Fruit fly (Drosophila melanogaster): Measurements from ENCODE around the gene temp.

The temp gene

dm6 chrX:2301069-2301508 lies 38.8 kb upstream of the temp start:
- peak; percentile 95 for TF ChIP-seq Dif (GFP tag; optimal IDR thresholded peaks at IDR 0.05; ENCODE audit: partially characterized antibody)
- peak; percentile 83 for TF ChIP-seq Vsx2 (GFP tag; optimal IDR thresholded peaks at IDR 0.05; ENCODE audit: partially characterized antibody)
- peak; percentile 90 to 95 for TF ChIP-seq dl (GFP tag; optimal IDR thresholded peaks at IDR 0.05; ENCODE audit: insufficient read depth in 1 of 2, partially characterized antibody in 2 of 2)
- no peak for TF ChIP-seq CG32264 (GFP tag; optimal IDR thresholded peaks at IDR 0.05)
- no peak for TF ChIP-seq CrebA (GFP tag; optimal IDR thresholded peaks at IDR 0.05; ENCODE audit: borderline replicate concordance)
- no peak for TF ChIP-seq Hr78 (GFP tag; optimal IDR thresholded peaks at IDR 0.05)
- no peak for TF ChIP-seq tai (GFP tag; optimal IDR thresholded peaks at IDR 0.05)
- peak; percentile 69 for TF ChIP-seq OdsH (GFP tag; optimal IDR thresholded peaks at IDR 0.05)
- TF ChIP-seq N (GFP tag; optimal IDR thresholded peaks at IDR 0.05): no peak
- peak; percentile 64 for TF ChIP-seq ey (GFP tag; optimal IDR thresholded peaks at IDR 0.05)
- TF ChIP-seq brk (GFP tag; optimal IDR thresholded peaks at IDR 0.05): no peak
- TF ChIP-seq sv (GFP tag; optimal IDR thresholded peaks at IDR 0.05): no peak
- TF ChIP-seq Myc (optimal IDR thresholded peaks at IDR 0.05): no peak
- TF ChIP-seq foxo (GFP tag; optimal IDR thresholded peaks at IDR 0.05): peak in 1 of 2 experiments; percentile 70
- no peak for TF ChIP-seq jim (GFP tag; optimal IDR thresholded peaks at IDR 0.05)
- TF ChIP-seq CG9705 (GFP tag; optimal IDR thresholded peaks at IDR 0.05): peak; percentile 57
- no peak for TF ChIP-seq sage (GFP tag; optimal IDR thresholded peaks at IDR 0.05)
- TF ChIP-seq woc (GFP tag; optimal IDR thresholded peaks at IDR 0.05): no peak
- TF ChIP-seq br (GFP tag; optimal IDR thresholded peaks at IDR 0.05): peak; percentile 9
- TF ChIP-seq HLH106 (tag; optimal IDR thresholded peaks at IDR 0.05): peak; percentile 79
- peak; percentile 72 for TF ChIP-seq fru (GFP tag; optimal IDR thresholded peaks at IDR 0.05)
- TF ChIP-seq Hnf4 (GFP tag; optimal IDR thresholded peaks at IDR 0.05): no peak
- TF ChIP-seq h (GFP tag; optimal IDR thresholded peaks at IDR 0.05): peak; percentile 40
- TF ChIP-seq Jra (GFP tag; optimal IDR thresholded peaks at IDR 0.05): no peak
- TF ChIP-seq Rel (GFP tag; optimal IDR thresholded peaks at IDR 0.05): no peak
- TF ChIP-seq Rel (tag; optimal IDR thresholded peaks at IDR 0.05): no peak
- no peak for TF ChIP-seq Dfd (GFP tag; optimal IDR thresholded peaks at IDR 0.05)
- peak; percentile 70 for TF ChIP-seq dmrt93B (GFP tag; optimal IDR thresholded peaks at IDR 0.05)
- peak; percentile 77 for TF ChIP-seq rgr (GFP tag; optimal IDR thresholded peaks at IDR 0.05)
- peak; percentile 67 for TF ChIP-seq Sp1 (GFP tag; optimal IDR thresholded peaks at IDR 0.05)
- TF ChIP-seq Hr83 (GFP tag; optimal IDR thresholded peaks at IDR 0.05; ENCODE audit: poor library complexity, severe bottlenecking): no peak
- TF ChIP-seq Mio (GFP tag; optimal IDR thresholded peaks at IDR 0.05): no peak
- no peak for TF ChIP-seq dsf (GFP tag; optimal IDR thresholded peaks at IDR 0.05; ENCODE audit: borderline replicate concordance)
- no peak for TF ChIP-seq GATAd (GFP tag; optimal IDR thresholded peaks at IDR 0.05)
- TF ChIP-seq usp (GFP tag; optimal IDR thresholded peaks at IDR 0.05): no peak
- TF ChIP-seq lola (GFP tag; optimal IDR thresholded peaks at IDR 0.05): no peak
- TF ChIP-seq psq (GFP tag; optimal IDR thresholded peaks at IDR 0.05): peak; percentile 54
- TF ChIP-seq pan (optimal IDR thresholded peaks at IDR 0.05): no peak
- TF ChIP-seq Abd-B (GFP tag; optimal IDR thresholded peaks at IDR 0.05): no peak

dm6 chrX:2300293-2301068 lies 38.2 kb upstream of the temp start:
- peak; percentile 96 for TF ChIP-seq woc (GFP tag; optimal IDR thresholded peaks at IDR 0.05)
- TF ChIP-seq ey (GFP tag; optimal IDR thresholded peaks at IDR 0.05): peak; percentile 99
- peak; percentile 99 for TF ChIP-seq dmrt93B (GFP tag; optimal IDR thresholded peaks at IDR 0.05)
- TF ChIP-seq sage (GFP tag; optimal IDR thresholded peaks at IDR 0.05): peak; percentile 98
- TF ChIP-seq h (GFP tag; optimal IDR thresholded peaks at IDR 0.05): peak; percentile 99
- TF ChIP-seq Hr78 (GFP tag; optimal IDR thresholded peaks at IDR 0.05): no peak
- TF ChIP-seq rgr (GFP tag; optimal IDR thresholded peaks at IDR 0.05): peak; percentile 99
- peak in 1 of 2 experiments; percentile 10 for TF ChIP-seq dl (GFP tag; optimal IDR thresholded peaks at IDR 0.05; ENCODE audit: insufficient read depth in 1 of 2, partially characterized antibody in 2 of 2)
- TF ChIP-seq brk (GFP tag; optimal IDR thresholded peaks at IDR 0.05): peak; percentile 90
- peak; percentile 92 for TF ChIP-seq CrebA (GFP tag; optimal IDR thresholded peaks at IDR 0.05; ENCODE audit: borderline replicate concordance)
- peak; percentile 98 for TF ChIP-seq OdsH (GFP tag; optimal IDR thresholded peaks at IDR 0.05)
- no peak for TF ChIP-seq pan (optimal IDR thresholded peaks at IDR 0.05)
- TF ChIP-seq CG9705 (GFP tag; optimal IDR thresholded peaks at IDR 0.05): peak; percentile 95
- no peak for TF ChIP-seq N (GFP tag; optimal IDR thresholded peaks at IDR 0.05)
- peak; percentile 7 for TF ChIP-seq jim (GFP tag; optimal IDR thresholded peaks at IDR 0.05)
- peak; percentile 90 for TF ChIP-seq GATAd (GFP tag; optimal IDR thresholded peaks at IDR 0.05)
- TF ChIP-seq foxo (GFP tag; optimal IDR thresholded peaks at IDR 0.05): peak; percentile 95 to 98
- peak; percentile 93 for TF ChIP-seq Mio (GFP tag; optimal IDR thresholded peaks at IDR 0.05)
- TF ChIP-seq Abd-B (GFP tag; optimal IDR thresholded peaks at IDR 0.05): no peak
- TF ChIP-seq Vsx2 (GFP tag; optimal IDR thresholded peaks at IDR 0.05; ENCODE audit: partially characterized antibody): no peak
- peak; percentile 98 for TF ChIP-seq CG32264 (GFP tag; optimal IDR thresholded peaks at IDR 0.05)
- TF ChIP-seq Rel (GFP tag; optimal IDR thresholded peaks at IDR 0.05): peak; percentile 92
- TF ChIP-seq Rel (tag; optimal IDR thresholded peaks at IDR 0.05): peak; percentile 90
- peak; percentile 97 for TF ChIP-seq psq (GFP tag; optimal IDR thresholded peaks at IDR 0.05)
- TF ChIP-seq Dfd (GFP tag; optimal IDR thresholded peaks at IDR 0.05): peak; percentile 2
- peak; percentile 99 for TF ChIP-seq br (GFP tag; optimal IDR thresholded peaks at IDR 0.05)
- no peak for TF ChIP-seq usp (GFP tag; optimal IDR thresholded peaks at IDR 0.05)
- TF ChIP-seq Hr83 (GFP tag; optimal IDR thresholded peaks at IDR 0.05; ENCODE audit: poor library complexity, severe bottlenecking): peak; percentile 93
- TF ChIP-seq Sp1 (GFP tag; optimal IDR thresholded peaks at IDR 0.05): peak; percentile 99
- peak; percentile 99 for TF ChIP-seq HLH106 (tag; optimal IDR thresholded peaks at IDR 0.05)
- no peak for TF ChIP-seq Myc (optimal IDR thresholded peaks at IDR 0.05)
- peak; percentile 88 for TF ChIP-seq sv (GFP tag; optimal IDR thresholded peaks at IDR 0.05)
- peak; percentile 98 for TF ChIP-seq Jra (GFP tag; optimal IDR thresholded peaks at IDR 0.05)
- no peak for TF ChIP-seq Dif (GFP tag; optimal IDR thresholded peaks at IDR 0.05; ENCODE audit: partially characterized antibody)
- TF ChIP-seq fru (GFP tag; optimal IDR thresholded peaks at IDR 0.05): peak; percentile 99
- peak; percentile 94 for TF ChIP-seq dsf (GFP tag; optimal IDR thresholded peaks at IDR 0.05; ENCODE audit: borderline replicate concordance)
- no peak for TF ChIP-seq lola (GFP tag; optimal IDR thresholded peaks at IDR 0.05)
- TF ChIP-seq Hnf4 (GFP tag; optimal IDR thresholded peaks at IDR 0.05): peak; percentile 98
- peak; percentile 95 for TF ChIP-seq tai (GFP tag; optimal IDR thresholded peaks at IDR 0.05)

Measured in whole organism, wandering third instar larva.